Fruit fly (Drosophila melanogaster) whole organism: ENCODE measurements around the gene CG16717.

ENCODE experiments used
- CG8478 ChIP-seq: fragments of >200 bp; optimal IDR thresholded peaks from 2 replicates; lab custom pipeline; 2018; ENCODE audit warnings: inconsistent platforms
- Dll ChIP-seq: fragments of >200 bp; optimal IDR thresholded peaks from 2 replicates; lab custom pipeline; 2017
- EcR ChIP-seq, 2 experiments: fragments of >200 bp; optimal IDR thresholded peaks; 2 replicates each; lab custom pipeline; 2017; ENCODE audit warnings: missing biosample characterization in 2 of 2, missing genetic modification characterization in 2 of 2, missing genetic modification reagents in 2 of 2
- pan ChIP-seq: fragments of >200 bp; optimal IDR thresholded peaks from 2 replicates; lab custom pipeline; 2017
- psq ChIP-seq: fragments of >200 bp; optimal IDR thresholded peaks from 2 replicates; lab custom pipeline; 2017
- usp ChIP-seq: fragments of >200 bp; optimal IDR thresholded peaks from 2 replicates; lab custom pipeline; 2017; ENCODE audit warnings: missing biosample characterization, missing genetic modification characterization, mixed read lengths

dm6 chr3L:9696650-9697526 is 17.9 kb downstream of the CG16717 start, which contains the start of gene Prps:
- TF ChIP-seq pan (lab: Kevin White, UChicago) (no peak), CG8478 (no peak), psq (lab: Kevin White, UChicago) (no peak), usp (no peak), Dll (peak; percentile 45), EcR (GFP tag; optimal IDR thresholded peaks at IDR 0.05; lab: Kevin White, UChicago) (no peak)
